Fruit fly (Drosophila melanogaster): ENCODE measurements around the gene nerfin-2.

Gene nerfin-2

dm6 chr3R:10081469-10082111, 10.7 kb downstream of the nerfin-2 start:
- TF ChIP-seq CG32006 (GFP tag; optimal IDR thresholded peaks at IDR 0.05) (peak; percentile 0), Lpt (GFP tag; optimal IDR thresholded peaks at IDR 0.05) (no peak), net (GFP tag; optimal IDR thresholded peaks at IDR 0.05) (peak; percentile 13), Hr4 (GFP tag; optimal IDR thresholded peaks at IDR 0.05) (peak; percentile 20), vri (GFP tag; optimal IDR thresholded peaks at IDR 0.05) (peak; percentile 42), Gug (GFP tag; IDR thresholded peaks at IDR 0.05) (no peak), Eip93F (GFP tag; optimal IDR thresholded peaks at IDR 0.05) (no peak), Sox15 (GFP tag; optimal IDR thresholded peaks at IDR 0.05) (peak; percentile 24), cyc (GFP tag; optimal IDR thresholded peaks at IDR 0.05) (peak; percentile 33), esn (GFP tag; optimal IDR thresholded peaks at IDR 0.05) (peak; percentile 5), achi (GFP tag; optimal IDR thresholded peaks at IDR 0.05) (peak; percentile 0), CG31627 (GFP tag; optimal IDR thresholded peaks at IDR 0.05) (peak; percentile 27), Hr39 (GFP tag; optimal IDR thresholded peaks at IDR 0.05) (peak; percentile 28), OdsH (GFP tag; optimal IDR thresholded peaks at IDR 0.05) (no peak), ss (GFP tag; optimal IDR thresholded peaks at IDR 0.05) (no peak), CG6854 (GFP tag; optimal IDR thresholded peaks at IDR 0.05) (no peak), Ets96B (tag; optimal IDR thresholded peaks at IDR 0.05) (peak; percentile 19), CG4318 (GFP tag; optimal IDR thresholded peaks at IDR 0.05) (no peak), CG8632 (GFP tag; optimal IDR thresholded peaks at IDR 0.05) (no peak), CG11762 (GFP tag; optimal IDR thresholded peaks at IDR 0.05; ENCODE audit: insufficient read depth) (no peak), topi (GFP tag; optimal IDR thresholded peaks at IDR 0.05) (no peak), CG11902 (GFP tag; optimal IDR thresholded peaks at IDR 0.05) (no peak), CG3032 (tag; optimal IDR thresholded peaks at IDR 0.05) (peak; percentile 21), CG6163 (GFP tag; IDR thresholded peaks at IDR 0.05) (0 out of 3 replicates have a peak, but pooled peaks have one; percentile 31), dsx (GFP tag; optimal IDR thresholded peaks at IDR 0.05; ENCODE audit: poor library complexity, severe bottlenecking) (no peak), Sox14 (GFP tag; optimal IDR thresholded peaks at IDR 0.05) (peak; percentile 23), CG34406 (GFP tag; optimal IDR thresholded peaks at IDR 0.05) (no peak), CG6808 (GFP tag; optimal IDR thresholded peaks at IDR 0.05) (peak; percentile 10), svp (GFP tag) (peak; percentile 40), lz (GFP tag; optimal IDR thresholded peaks at IDR 0.05) (no peak), acj6 (GFP tag; optimal IDR thresholded peaks at IDR 0.05) (peak; percentile 4), Blimp-1 (GFP tag; optimal IDR thresholded peaks at IDR 0.05) (no peak), Eip78C (GFP tag) (peak; percentile 60), CG10631 (GFP tag; optimal IDR thresholded peaks at IDR 0.05) (peak; percentile 12), Ets21C (GFP tag; optimal IDR thresholded peaks at IDR 0.05) (peak; percentile 8)

DNA sequence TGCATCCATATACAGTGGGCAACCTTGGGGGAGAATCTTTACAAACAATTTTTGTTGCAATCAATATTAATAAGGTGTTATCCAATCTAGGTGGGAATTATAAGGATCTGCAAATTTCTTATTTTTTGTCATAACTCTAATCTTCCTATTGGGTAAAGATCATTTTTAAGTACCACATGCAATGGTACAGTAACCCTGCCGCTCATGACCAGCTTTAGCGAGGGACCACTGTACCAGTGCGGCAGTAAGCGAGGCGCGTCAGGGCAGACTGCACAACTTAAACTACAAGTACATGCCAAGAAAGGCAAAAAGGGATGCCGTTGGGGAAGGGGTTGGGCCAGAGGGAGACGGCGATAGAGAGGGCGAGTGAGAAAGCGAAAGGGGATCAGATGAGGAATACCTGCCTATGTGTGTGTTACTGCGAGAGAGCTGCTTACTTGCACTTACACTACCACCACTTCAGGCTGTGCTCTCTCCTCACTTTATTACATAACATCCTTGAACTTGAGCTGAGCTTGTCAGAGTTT, 11.7 kb downstream of the nerfin-2 start:
- TF ChIP-seq svp (GFP tag) (peak; percentile 89), dac (GFP tag; optimal IDR thresholded peaks at IDR 0.05) (no peak), lz (GFP tag; optimal IDR thresholded peaks at IDR 0.05) (peak; percentile 77), CG6792 (GFP tag; optimal IDR thresholded peaks at IDR 0.05) (peak; percentile 83), CG4318 (GFP tag; optimal IDR thresholded peaks at IDR 0.05) (peak; percentile 37), CG10669 (GFP tag; optimal IDR thresholded peaks at IDR 0.05) (peak; percentile 93), CG15336 (GFP tag; IDR thresholded peaks at IDR 0.05) (peak; percentile 62), CG8632 (GFP tag; optimal IDR thresholded peaks at IDR 0.05) (peak; percentile 83), salr (GFP tag; optimal IDR thresholded peaks at IDR 0.05) (peak; percentile 68 to 91), Eip75B (GFP tag; optimal IDR thresholded peaks at IDR 0.05) (peak; percentile 86), fd85E (GFP tag; optimal IDR thresholded peaks at IDR 0.05) (peak; percentile 39), CG3032 (tag; optimal IDR thresholded peaks at IDR 0.05) (peak; percentile 94), cyc (GFP tag; optimal IDR thresholded peaks at IDR 0.05) (peak; percentile 85), Gug (GFP tag; IDR thresholded peaks at IDR 0.05) (peak; percentile 65), Lpt (GFP tag; optimal IDR thresholded peaks at IDR 0.05) (peak; percentile 46), ss (GFP tag; optimal IDR thresholded peaks at IDR 0.05) (peak; percentile 87 to 89), Ets96B (tag; optimal IDR thresholded peaks at IDR 0.05) (peak; percentile 93), CG11902 (GFP tag; optimal IDR thresholded peaks at IDR 0.05) (peak; percentile 73), pdm3 (GFP tag; optimal IDR thresholded peaks at IDR 0.05) (peak; percentile 87), Blimp-1 (GFP tag; optimal IDR thresholded peaks at IDR 0.05) (peak; percentile 67), esn (GFP tag; optimal IDR thresholded peaks at IDR 0.05) (peak; percentile 86), vri (GFP tag; optimal IDR thresholded peaks at IDR 0.05) (peak; percentile 93), Met (GFP tag; optimal IDR thresholded peaks at IDR 0.05) (peak; percentile 75), CG32006 (GFP tag; optimal IDR thresholded peaks at IDR 0.05) (peak; percentile 66), Smox (GFP tag; optimal IDR thresholded peaks at IDR 0.05) (peak; percentile 71), CG6163 (GFP tag; IDR thresholded peaks at IDR 0.05) (peak; percentile 84), achi (GFP tag; optimal IDR thresholded peaks at IDR 0.05) (peak; percentile 80), CG3919 (GFP tag; optimal IDR thresholded peaks at IDR 0.05) (peak; percentile 82), CG11294 (GFP tag; IDR thresholded peaks at IDR 0.05) (peak; percentile 65; the same call in 1 of the 2 replicates), Hr39 (GFP tag; optimal IDR thresholded peaks at IDR 0.05) (peak; percentile 81)

Data from whole organism, prepupa.